Worm (Caenorhabditis elegans) whole organism, young adult: ENCODE measurements around the gene lgc-1.

Experiments used
- B0035.1 ChIP-seq: sonication (generic microtip); optimal IDR thresholded peaks from 2 replicates; lab custom pipeline; 2016; ENCODE audit warnings: missing genetic modification characterization, mild to moderate bottlenecking, missing compliant biosample characterization, missing genotype, missing genetic modification reagents
- F57C9.4 ChIP-seq: sonication (generic microtip); optimal IDR thresholded peaks from 2 replicates; lab custom pipeline; 2017; ENCODE audit warnings: mild to moderate bottlenecking, missing genetic modification characterization, missing compliant biosample characterization
- T07F8.4 ChIP-seq: sonication (generic microtip); optimal IDR thresholded peaks from 2 replicates; lab custom pipeline; 2016; ENCODE audit warnings: mild to moderate bottlenecking, missing genetic modification characterization, moderate library complexity, missing compliant biosample characterization
- Y53F4B.3 ChIP-seq: fragments of 200-800 bp; sonication (Bioruptor generic); IDR thresholded peaks from 2 replicates; pipeline ENCODE4 v1.3.6; 2022; ENCODE audit warnings: missing genetic modification reagents, missing genetic modification characterization, missing compliant biosample characterization
- akir-1 ChIP-seq: fragments of 200-800 bp; sonication (Bioruptor generic); optimal IDR thresholded peaks from 2 replicates; lab custom pipeline; 2018; ENCODE audit warnings: mild to moderate bottlenecking, missing genetic modification characterization, moderate library complexity, missing compliant biosample characterization
- ama-1 ChIP-seq, 3 experiments: fragments of 150-350 bp in 1 of 3; sonication (generic microtip) in 2 of 3; optimal IDR thresholded peaks; 2 replicates each; lab custom pipeline; 2014 to 2018; ENCODE audit warnings: missing biosample characterization in 2 of 3, missing genetic modification characterization in 2 of 3, missing genetic modification reagents in 2 of 3
- aptf-3 ChIP-seq: fragments of 200-800 bp; sonication (Bioruptor generic); IDR thresholded peaks from 2 replicates; pipeline ENCODE4 v1.3.6; 2022; ENCODE audit warnings: missing genetic modification characterization, missing compliant biosample characterization
- atf-7 ChIP-seq: sonication (generic microtip); optimal IDR thresholded peaks from 2 replicates; lab custom pipeline; 2017; ENCODE audit warnings: mild to moderate bottlenecking, missing genetic modification characterization, missing compliant biosample characterization
- attf-5 ChIP-seq: fragments of 200-800 bp; sonication (Bioruptor generic); optimal IDR thresholded peaks from 2 replicates; lab custom pipeline; 2018; ENCODE audit warnings: mild to moderate bottlenecking, missing genetic modification characterization, missing compliant biosample characterization
- bed-1 ChIP-seq: fragments of 200-800 bp; sonication (Bioruptor generic); IDR thresholded peaks from 2 replicates; pipeline ENCODE4 v1.3.6; 2022; ENCODE audit warnings: missing genetic modification reagents, missing genetic modification characterization, missing compliant biosample characterization
- cebp-1 ChIP-seq, 2 experiments: fragments of 200-800 bp in 1 of 2; sonication (Bioruptor generic) in 1 of 2; sonication (generic microtip) in 1 of 2; IDR thresholded peaks in 1 of 2; optimal IDR thresholded peaks in 1 of 2; 2 replicates each; pipeline versions ENCODE4 v1.3.6 to Lab custom; 2017 to 2022; ENCODE audit warnings: missing compliant biosample characterization in 2 of 2, missing genetic modification characterization in 2 of 2, mild to moderate bottlenecking in 1 of 2, missing genetic modification reagents in 1 of 2, moderate library complexity in 1 of 2
- cebp-2 ChIP-seq: fragments of 200-800 bp; sonication (Bioruptor generic); IDR thresholded peaks from 2 replicates; pipeline ENCODE4 v1.3.6; 2022; ENCODE audit warnings: missing genetic modification characterization, missing compliant biosample characterization
- ceh-100 ChIP-seq: fragments of 200-800 bp; sonication (Bioruptor generic); IDR thresholded peaks from 2 replicates; pipeline ENCODE4 v1.3.6; 2022; ENCODE audit warnings: missing genetic modification reagents, missing genetic modification characterization, missing compliant biosample characterization
- ceh-27 ChIP-seq: fragments of 200-800 bp; sonication (Bioruptor generic); optimal IDR thresholded peaks from 2 replicates; lab custom pipeline; 2018; ENCODE audit warnings: mild to moderate bottlenecking, missing genetic modification characterization, moderate library complexity, missing compliant biosample characterization
- ceh-40 ChIP-seq: fragments of 200-800 bp; sonication (Bioruptor generic); IDR thresholded peaks from 2 replicates; pipeline ENCODE4 v1.3.6; 2022; ENCODE audit warnings: missing genetic modification characterization, missing compliant biosample characterization
- ceh-79 ChIP-seq: sonication (generic microtip); optimal IDR thresholded peaks from 2 replicates; lab custom pipeline; 2017; ENCODE audit warnings: mild to moderate bottlenecking, missing genetic modification characterization, missing compliant biosample characterization
- die-1 ChIP-seq: sonication (generic microtip); optimal IDR thresholded peaks from 2 replicates; lab custom pipeline; 2016; ENCODE audit warnings: missing genotype, mild to moderate bottlenecking, missing genetic modification characterization, missing compliant biosample characterization
- dpl-1 ChIP-seq: fragments of 150-350 bp; optimal IDR thresholded peaks from 2 replicates; lab custom pipeline; 2014; ENCODE audit warnings: missing biosample characterization, missing genetic modification reagents, missing genetic modification characterization
- efl-1 ChIP-seq: fragments of 150-350 bp; optimal IDR thresholded peaks from 2 replicates; lab custom pipeline; 2014; ENCODE audit warnings: missing biosample characterization, missing genetic modification reagents, missing genetic modification characterization
- ets-4 ChIP-seq: fragments of 200-800 bp; sonication (Bioruptor generic); optimal IDR thresholded peaks from 2 replicates; lab custom pipeline; 2018; ENCODE audit warnings: mild to moderate bottlenecking, missing genetic modification characterization, missing compliant biosample characterization
- hmg-1.2 ChIP-seq: fragments of 200-800 bp; sonication (Bioruptor generic); IDR thresholded peaks from 2 replicates; pipeline ENCODE4 v1.3.6; 2022; ENCODE audit warnings: missing genetic modification reagents, missing genetic modification characterization, missing compliant biosample characterization
- hmg-20 ChIP-seq: fragments of 200-800 bp; sonication (Bioruptor generic); IDR thresholded peaks from 2 replicates; pipeline ENCODE4 v1.3.6; 2022; ENCODE audit warnings: missing genetic modification reagents, missing genetic modification characterization, missing compliant biosample characterization
- hrde-1 ChIP-seq: sonication (generic microtip); optimal IDR thresholded peaks from 2 replicates; lab custom pipeline; 2016; ENCODE audit warnings: missing genetic modification characterization, mild to moderate bottlenecking, missing compliant biosample characterization, moderate library complexity, missing genotype, missing genetic modification reagents, borderline replicate concordance
- let-526 ChIP-seq: fragments of 200-800 bp; sonication (Bioruptor generic); IDR thresholded peaks from 2 replicates; pipeline ENCODE4 v1.3.6; 2022; ENCODE audit warnings: missing genetic modification reagents, missing genetic modification characterization, missing compliant biosample characterization
- let-607 ChIP-seq, 2 experiments: fragments of 200-800 bp in 1 of 2; sonication (Bioruptor generic) in 1 of 2; sonication (generic microtip) in 1 of 2; optimal IDR thresholded peaks; 2 replicates each; lab custom pipeline; 2016 to 2018; ENCODE audit warnings: mild to moderate bottlenecking in 2 of 2, missing compliant biosample characterization in 2 of 2, missing genetic modification characterization in 2 of 2, moderate library complexity in 2 of 2, missing genotype in 1 of 2
- lin-35 ChIP-seq, 3 experiments: fragments of 150-350 bp in 2 of 3; sonication (generic microtip) in 1 of 3; optimal IDR thresholded peaks; 2 replicates each; lab custom pipeline; 2014 to 2018; ENCODE audit warnings: missing biosample characterization in 3 of 3, missing genetic modification characterization in 3 of 3, missing genetic modification reagents in 3 of 3
- lir-1 ChIP-seq: fragments of 200-800 bp; sonication (Bioruptor generic); conservative IDR thresholded peaks from 2 replicates; pipeline ENCODE4 v1.3.6; 2022; ENCODE audit warnings: missing genetic modification reagents, missing genetic modification characterization, missing compliant biosample characterization
- lsy-27 ChIP-seq: sonication (generic microtip); optimal IDR thresholded peaks from 2 replicates; lab custom pipeline; 2017; ENCODE audit warnings: missing genetic modification characterization, mild to moderate bottlenecking, missing compliant biosample characterization, antibody characterized with exemption, missing genotype, borderline replicate concordance; ENCODE audit not compliant: insufficient read depth
- madf-10 ChIP-seq: sonication (generic microtip); optimal IDR thresholded peaks from 2 replicates; lab custom pipeline; 2016; ENCODE audit warnings: mild to moderate bottlenecking, missing genetic modification characterization, missing compliant biosample characterization
- nfya-2 ChIP-seq: fragments of 200-800 bp; sonication (Bioruptor generic); IDR thresholded peaks from 2 replicates; pipeline ENCODE4 v1.3.6; 2022; ENCODE audit warnings: missing genetic modification reagents, missing genetic modification characterization, missing compliant biosample characterization
- nfyb-1 ChIP-seq: fragments of 200-800 bp; sonication (Bioruptor generic); IDR thresholded peaks from 2 replicates; pipeline ENCODE4 v1.3.6; 2022; ENCODE audit warnings: missing genetic modification reagents, missing genetic modification characterization, missing compliant biosample characterization
- nhr-80 ChIP-seq: sonication (generic microtip); optimal IDR thresholded peaks from 2 replicates; lab custom pipeline; 2016; ENCODE audit warnings: missing genetic modification characterization, missing compliant biosample characterization
- pha-4 ChIP-seq: fragments of 150-350 bp; sonication (generic microtip); optimal IDR thresholded peaks from 2 replicates; lab custom pipeline; 2014; ENCODE audit warnings: missing biosample characterization, missing genetic modification reagents, missing genetic modification characterization
- rpc-1 ChIP-seq, 2 experiments: fragments of 150-350 bp in 1 of 2; sonication (generic microtip) in 1 of 2; optimal IDR thresholded peaks; 2 replicates each; lab custom pipeline; 2014 to 2018; ENCODE audit warnings: missing biosample characterization in 1 of 2, missing genetic modification characterization in 1 of 2, missing genetic modification reagents in 1 of 2, missing genotype in 1 of 2
- sdz-38 ChIP-seq: sonication (generic microtip); optimal IDR thresholded peaks from 2 replicates; lab custom pipeline; 2016; ENCODE audit warnings: missing genotype, missing genetic modification characterization, missing compliant biosample characterization
- snpc-1.3 ChIP-seq: sonication (generic microtip); optimal IDR thresholded peaks from 2 replicates; lab custom pipeline; 2017; ENCODE audit warnings: missing genetic modification characterization, mild to moderate bottlenecking, missing compliant biosample characterization, antibody characterized with exemption, moderate library complexity, missing genotype, missing genetic modification reagents; ENCODE audit not compliant: insufficient read depth
- snpc-3.4 ChIP-seq: sonication (generic microtip); optimal IDR thresholded peaks from 2 replicates; lab custom pipeline; 2017; ENCODE audit warnings: missing genetic modification characterization, mild to moderate bottlenecking, missing compliant biosample characterization, antibody characterized with exemption, moderate library complexity, missing genotype, missing genetic modification reagents
- sptf-2 ChIP-seq: fragments of 200-800 bp; sonication (Bioruptor generic); optimal IDR thresholded peaks from 2 replicates; lab custom pipeline; 2018; ENCODE audit warnings: mild to moderate bottlenecking, missing genetic modification characterization, missing compliant biosample characterization
- tbp1 ChIP-seq: fragments of 200-800 bp; sonication (Bioruptor generic); optimal IDR thresholded peaks from 2 replicates; lab custom pipeline; 2018; ENCODE audit warnings: mild to moderate bottlenecking, missing genetic modification characterization, missing compliant biosample characterization
- unc-130 ChIP-seq: sonication (generic microtip); optimal IDR thresholded peaks from 2 replicates; lab custom pipeline; 2016; ENCODE audit warnings: missing genetic modification reagents, missing genetic modification characterization, missing compliant biosample characterization
- zim-3 ChIP-seq: sonication (generic microtip); optimal IDR thresholded peaks from 2 replicates; lab custom pipeline; 2017; ENCODE audit warnings: mild to moderate bottlenecking, missing genetic modification characterization, moderate library complexity, missing compliant biosample characterization
- ztf-22 ChIP-seq: fragments of 200-800 bp; sonication (Bioruptor generic); optimal IDR thresholded peaks from 2 replicates; lab custom pipeline; 2018; ENCODE audit warnings: mild to moderate bottlenecking, missing genetic modification characterization, moderate library complexity, missing compliant biosample characterization
- ztf-25 ChIP-seq: fragments of 200-800 bp; sonication (Bioruptor generic); IDR thresholded peaks from 2 replicates; pipeline ENCODE4 v1.3.6; 2022; ENCODE audit warnings: missing genetic modification reagents, missing genetic modification characterization, missing compliant biosample characterization
- ztf-26 ChIP-seq: sonication (generic microtip); optimal IDR thresholded peaks from 2 replicates; lab custom pipeline; 2017; ENCODE audit warnings: missing genetic modification characterization, missing compliant biosample characterization
- ztf-28 ChIP-seq: fragments of 200-800 bp; sonication (Bioruptor generic); IDR thresholded peaks from 2 replicates; pipeline ENCODE4 v1.3.6; 2022; ENCODE audit warnings: missing genetic modification reagents, missing genetic modification characterization, missing compliant biosample characterization
- ztf-3 ChIP-seq: fragments of 200-800 bp; sonication (Bioruptor generic); optimal IDR thresholded peaks from 2 replicates; lab custom pipeline; 2018; ENCODE audit warnings: mild to moderate bottlenecking, missing genetic modification characterization, missing compliant biosample characterization

lgc-1 gene

ce11 chrV:4186453-4187143 lies 51.8 kb downstream of the lgc-1 start (continued):
- no peak for TF ChIP-seq die-1 (tag; lab: Kevin White, UChicago)
- no peak for TF ChIP-seq zim-3
- TF ChIP-seq madf-10 (tag; lab: Kevin White, UChicago): no peak
- no peak for TF ChIP-seq efl-1
- TF ChIP-seq atf-7: peak; percentile 2
- no peak for TF ChIP-seq bed-1 (GFP tag; lab: Robert Waterston, UW)
- no peak for TF ChIP-seq ceh-27
- TF ChIP-seq F57C9.4 (tag; lab: Kevin White, UChicago): no peak
- TF ChIP-seq ets-4 (GFP tag; lab: Kevin White, UChicago): no peak
- no peak for TF ChIP-seq B0035.1 (tag; lab: Kevin White, UChicago)
- TF ChIP-seq tbp1 (GFP tag; lab: Kevin White, UChicago): peak; percentile 36
- TF ChIP-seq let-526 (GFP tag; lab: Robert Waterston, UW): 0 out of 2 replicates have a peak, but pooled peaks have one; percentile 19
- TF ChIP-seq cebp-1 (GFP tag; IDR thresholded peaks at IDR 0.05; lab: Robert Waterston, UW): 0 out of 2 replicates have a peak, but pooled peaks have one; percentile 10
- peak; percentile 50 for TF ChIP-seq cebp-1 (tag; optimal IDR thresholded peaks at IDR 0.05; lab: Kevin White, UChicago)
- TF ChIP-seq ztf-26: peak; percentile 61
- TF ChIP-seq T07F8.4 (tag; lab: Kevin White, UChicago): no peak
- TF ChIP-seq akir-1 (GFP tag; lab: Kevin White, UChicago): no peak
- no peak for TF ChIP-seq ztf-25 (GFP tag; lab: Robert Waterston, UW)
- TF ChIP-seq hmg-1.2 (GFP tag; lab: Robert Waterston, UW): no peak
- no peak for TF ChIP-seq aptf-3 (GFP tag; lab: Robert Waterston, UW)
- peak; percentile 42 for TF ChIP-seq nhr-80
- no peak for TF ChIP-seq sdz-38 (tag; lab: Kevin White, UChicago)
- TF ChIP-seq snpc-3.4 (tag; lab: Kevin White, UChicago): no peak
- TF ChIP-seq rpc-1 (optimal IDR thresholded peaks at IDR 0.05; lab: Kevin White, UChicago): no peak
- TF ChIP-seq rpc-1 (tag; optimal IDR thresholded peaks at IDR 0.05; lab: Kevin White, UChicago): no peak
- no peak for TF ChIP-seq ceh-100 (GFP tag; lab: Robert Waterston, UW)
- TF ChIP-seq ama-1 (optimal IDR thresholded peaks at IDR 0.05; lab: Kevin White, UChicago): peak; percentile 15
- TF ChIP-seq ama-1 (GFP tag; optimal IDR thresholded peaks at IDR 0.05; lab: Kevin White, UChicago): no peak
- TF ChIP-seq Y53F4B.3 (GFP tag; lab: Robert Waterston, UW): no peak
- no peak for TF ChIP-seq ztf-28 (GFP tag; lab: Robert Waterston, UW)
- no peak for TF ChIP-seq unc-130 (GFP tag; lab: Kevin White, UChicago)
- peak; percentile 62 for TF ChIP-seq ztf-22
- TF ChIP-seq snpc-1.3 (tag; lab: Kevin White, UChicago): no peak
- no peak for TF ChIP-seq attf-5 (GFP tag; lab: Kevin White, UChicago)
- no peak for TF ChIP-seq ztf-3 (GFP tag; lab: Kevin White, UChicago)
- peak; percentile 78 for TF ChIP-seq nfyb-1 (GFP tag; lab: Robert Waterston, UW)
- TF ChIP-seq lin-35 (GFP tag; optimal IDR thresholded peaks at IDR 0.05; lab: Kevin White, UChicago): peak in 1 of 3 experiments; percentile 17
- no peak for TF ChIP-seq sptf-2 (GFP tag; lab: Kevin White, UChicago)
- TF ChIP-seq ceh-40 (GFP tag; lab: Robert Waterston, UW): no peak
- peak; percentile 42 for TF ChIP-seq ceh-79 (tag; lab: Kevin White, UChicago)
- no peak for TF ChIP-seq hmg-20
- no peak for TF ChIP-seq hrde-1 (tag; lab: Kevin White, UChicago)
- TF ChIP-seq lsy-27 (tag; lab: Kevin White, UChicago): no peak
- no peak for TF ChIP-seq lir-1 (GFP tag; lab: Robert Waterston, UW)
- no peak for TF ChIP-seq nfya-2 (GFP tag; lab: Robert Waterston, UW)
- no peak for TF ChIP-seq let-607 (tag; optimal IDR thresholded peaks at IDR 0.05; lab: Kevin White, UChicago)
- no peak for TF ChIP-seq dpl-1 (GFP tag; lab: Kevin White, UChicago)
- no peak for TF ChIP-seq pha-4 (tag; lab: Kevin White, UChicago)
- TF ChIP-seq cebp-2 (GFP tag; lab: Robert Waterston, UW): no peak
